Fruit fly (Drosophila melanogaster) ovary, adult (tissue): ENCODE measurements around the gene Dph4.

Experiments used
- CG17801 ChIP-seq: fragments of 200-800 bp; optimal IDR thresholded peaks from 2 replicates; lab custom pipeline; 2019; ENCODE audit warnings: missing biosample characterization, mild to moderate bottlenecking, missing genetic modification characterization, moderate library complexity; ENCODE audit not compliant: partially characterized antibody

The Dph4 gene

DNA sequence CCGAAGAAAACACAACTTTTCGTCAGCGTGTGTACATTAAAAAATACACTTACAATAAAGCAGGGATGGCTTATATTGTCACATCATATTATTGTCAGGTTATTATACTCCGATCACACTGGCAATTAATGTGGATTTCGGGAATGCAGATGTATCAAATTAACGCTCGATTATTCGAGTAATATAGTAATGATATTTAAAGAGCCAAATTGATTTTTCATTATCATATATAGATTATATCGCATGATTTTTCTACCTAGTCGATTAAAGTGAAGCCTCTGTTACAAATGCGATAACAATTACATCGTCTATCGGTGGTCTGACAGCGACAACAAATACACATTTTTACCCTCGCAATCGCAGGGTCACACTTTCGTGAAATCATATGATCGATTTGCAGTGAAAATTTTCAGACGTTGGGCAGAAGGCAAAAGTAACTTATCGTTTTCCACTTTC is 32.5 kb downstream of the Dph4 start, which contains the start of the genes noi and Vha26:
TSS of gene noi (minus strand) at position 62 of the 456 bp plus-strand sequence.
TSS of gene Vha26 (plus strand) at position 366 of the 456 bp plus-strand sequence.
- TF ChIP-seq CG17801 (GFP tag; lab: Kevin White, UChicago), result peak; percentile 69

DNA sequence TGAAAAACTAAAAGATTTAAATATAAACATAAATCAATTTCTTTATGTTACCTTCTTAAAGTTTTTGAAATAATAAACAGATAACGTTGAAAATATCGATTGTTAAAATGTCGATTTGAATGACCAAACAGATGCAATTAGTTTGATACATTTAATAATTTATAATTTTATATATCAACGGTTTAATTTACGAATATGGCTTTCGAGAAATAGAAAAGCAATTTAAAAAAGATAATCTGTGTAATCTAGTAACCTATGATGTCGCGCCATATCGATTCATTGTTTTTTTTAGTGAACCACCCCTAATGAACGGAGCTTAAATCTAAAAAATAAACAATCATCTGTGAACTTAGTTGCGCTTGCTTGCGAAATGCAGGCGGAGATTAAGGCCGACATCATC is 35.4 kb downstream of the Dph4 start, which contains the start of gene PolZ2:
TSS of gene PolZ2 (plus strand) at position 301 of the 400 bp plus-strand sequence.
- no peak for TF ChIP-seq CG17801 (GFP tag; lab: Kevin White, UChicago)

DNA sequence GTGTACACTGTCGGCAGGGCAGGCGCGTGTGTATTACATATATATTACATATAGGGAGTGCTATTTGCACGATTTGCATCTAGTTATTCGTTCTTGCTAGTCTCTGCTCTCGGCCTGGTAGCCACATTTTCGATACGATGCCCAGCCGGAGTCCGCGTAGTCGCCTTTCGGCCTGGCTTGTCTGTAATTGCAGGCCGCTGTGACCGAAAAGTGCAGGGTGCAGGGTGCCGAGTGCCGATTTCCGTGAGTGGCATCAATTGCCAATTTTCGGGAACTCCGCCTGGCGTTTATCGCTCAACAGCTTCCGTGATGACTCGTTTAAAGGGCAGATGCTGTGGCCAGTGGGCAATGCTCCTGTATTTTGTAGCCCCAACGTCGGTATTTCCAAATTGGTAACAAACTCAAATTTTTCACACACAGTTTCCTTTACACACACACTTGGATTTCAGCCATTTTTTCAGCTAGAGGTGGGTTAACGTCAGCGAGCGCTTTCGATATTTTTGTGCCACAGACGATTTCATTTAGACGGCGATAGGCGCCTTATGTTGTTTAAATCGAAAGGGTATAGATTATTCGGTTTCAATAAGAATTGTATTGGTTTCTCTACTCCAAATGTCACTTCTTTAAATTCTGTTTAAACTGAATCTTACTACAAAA is 35.9 kb downstream of the Dph4 start, which contains the start of gene CG2926:
TSS of gene CG2926 (minus strand) at position 518 of the 657 bp plus-strand sequence.
- no peak for TF ChIP-seq CG17801 (GFP tag; lab: Kevin White, UChicago)

DNA sequence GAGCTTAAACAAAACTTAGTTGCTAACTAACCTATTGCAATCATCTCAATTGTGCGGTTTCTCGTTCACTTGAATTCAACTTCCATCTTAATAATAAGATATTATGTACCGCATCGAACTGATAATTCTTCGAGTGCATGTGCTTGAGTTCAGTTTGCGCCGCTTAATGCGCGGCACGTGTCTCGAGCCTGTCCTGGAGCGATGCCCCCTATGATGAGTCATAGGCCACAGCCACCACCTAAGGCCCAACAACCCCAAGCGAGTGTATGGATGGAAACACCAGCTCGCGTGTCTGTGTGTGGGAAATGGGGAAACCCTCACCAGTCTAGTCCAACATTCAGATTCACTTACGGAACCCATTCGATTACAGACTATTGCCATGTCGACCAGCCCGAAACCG is 50.0 kb downstream of the Dph4 start:
- TF ChIP-seq CG17801 (GFP tag; lab: Kevin White, UChicago), result no peak

DNA sequence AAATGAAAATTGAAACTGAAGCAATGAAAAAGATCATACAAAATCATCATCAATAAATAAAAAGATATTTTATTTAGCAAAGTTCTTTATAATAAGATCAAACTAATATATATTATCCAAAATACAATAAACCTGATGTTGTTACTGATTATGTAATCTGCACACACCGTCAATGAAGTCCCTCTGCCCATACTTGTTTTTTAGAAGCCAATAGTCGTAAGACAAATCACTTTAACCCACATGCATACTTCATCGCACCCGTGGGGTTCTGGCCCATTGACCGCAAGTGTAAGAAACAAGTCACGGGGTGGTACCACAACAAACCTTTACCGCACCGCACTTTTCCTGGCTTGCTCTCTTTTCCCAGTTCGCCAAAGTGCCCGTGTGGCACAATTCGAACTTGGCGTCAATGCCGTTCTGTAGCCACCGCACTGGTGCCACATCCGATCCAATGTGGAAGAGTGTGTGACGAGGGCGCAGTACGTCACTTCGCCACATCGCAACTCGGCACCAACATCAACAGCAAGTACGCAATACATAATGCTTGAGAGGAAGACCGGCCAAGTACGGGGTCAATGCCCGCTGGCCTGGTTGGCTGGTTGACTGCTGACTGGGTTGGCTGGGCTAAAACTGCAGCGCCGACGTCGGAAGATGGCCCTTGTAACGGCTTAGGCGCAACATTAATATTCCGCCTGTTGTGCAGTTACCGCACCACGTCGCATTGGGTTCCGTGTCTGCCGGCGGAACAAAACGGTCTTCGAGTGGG is 50.8 kb downstream of the Dph4 start:
- TF ChIP-seq CG17801 (GFP tag; lab: Kevin White, UChicago), result no peak
